Fruit fly (Drosophila melanogaster): ENCODE results near the gene Top1.

Top1 gene

DNA sequence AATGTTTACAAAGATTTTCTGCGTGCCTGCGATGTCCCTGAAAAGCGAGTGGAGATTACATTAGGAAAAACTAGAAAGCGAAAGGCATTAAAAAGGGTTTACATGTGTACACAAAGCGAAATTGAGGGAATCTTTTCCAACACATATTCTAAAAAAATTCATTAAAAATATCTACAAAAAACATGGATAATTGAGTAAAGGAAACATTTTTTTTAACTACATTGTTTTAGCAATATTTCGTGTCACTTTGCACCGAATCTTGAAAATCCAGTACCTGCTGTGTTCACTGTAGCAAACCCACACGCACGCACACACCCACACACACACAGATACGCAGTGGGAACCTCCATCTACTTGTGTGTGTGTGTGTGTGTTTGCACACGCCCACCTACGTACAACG lies 15.1 kb upstream of the Top1 start (continued):
- TF ChIP-seq lmd (GFP tag; IDR thresholded peaks at IDR 0.05) = peak; percentile 48; the same call in 1 of the 2 replicates

DNA sequence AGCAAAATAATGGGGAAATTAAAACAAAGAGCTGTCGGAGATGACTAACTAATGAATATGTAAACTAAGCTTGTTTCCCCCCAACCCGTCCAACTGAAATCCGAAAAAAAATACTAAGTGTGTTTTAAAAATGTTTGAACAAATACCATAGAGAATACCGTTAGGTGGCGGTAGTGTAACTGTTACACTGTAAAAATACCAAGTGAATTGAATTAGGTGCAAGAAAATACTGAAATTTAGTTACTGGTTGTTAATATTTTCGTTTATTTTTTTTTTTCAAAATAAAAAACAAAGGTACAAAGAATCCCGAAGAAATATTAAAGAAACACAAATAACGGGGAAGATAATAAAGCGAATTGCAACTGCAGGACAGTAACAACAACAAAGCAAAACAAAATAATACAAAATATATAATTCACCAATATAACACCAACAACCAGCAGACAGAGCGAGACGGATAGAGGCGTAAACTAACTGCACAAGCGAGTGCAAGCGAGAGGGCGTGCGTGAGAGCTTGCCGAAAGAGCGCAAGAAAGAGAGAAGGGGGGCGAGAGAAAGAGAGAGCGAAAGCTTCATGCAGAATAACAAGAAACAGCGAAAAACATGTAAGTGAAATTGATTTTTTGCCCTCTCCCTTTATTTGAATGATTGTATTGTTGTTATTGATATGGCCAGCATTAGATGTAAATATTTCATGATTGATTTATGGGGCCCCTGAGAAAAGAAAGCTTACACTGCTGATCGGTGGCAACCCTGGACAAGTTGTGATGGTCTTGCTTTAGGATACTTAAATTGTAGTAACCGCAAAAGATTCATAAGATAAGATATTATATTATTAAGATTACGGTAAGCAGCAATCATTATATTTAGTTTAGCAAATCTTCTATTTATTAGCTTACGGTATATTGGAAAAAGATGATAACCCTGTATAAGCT lies 13.0 kb upstream of the Top1 start:
- TF ChIP-seq vvl (GFP tag; IDR thresholded peaks at IDR 0.05) (0 out of 2 replicates have a peak, but pooled peaks have one; percentile 23), lilli (GFP tag; optimal IDR thresholded peaks at IDR 0.05) (no peak), pan (optimal IDR thresholded peaks at IDR 0.05) (no peak), pan (GFP tag; optimal IDR thresholded peaks at IDR 0.05 in 1 of 2, IDR thresholded peaks at IDR 0.05 in 1 of 2) (peak in 1 of 2 experiments; percentile 17), hb (GFP tag; IDR thresholded peaks at IDR 0.05; ENCODE audit: partially characterized antibody) (no peak), CG8359 (GFP tag; optimal IDR thresholded peaks at IDR 0.05; ENCODE audit: borderline replicate concordance) (no peak), dysf (GFP tag; IDR thresholded peaks at IDR 0.05) (0 out of 3 replicates have a peak, but pooled peaks have one; percentile 23), Blimp-1 (GFP tag; optimal IDR thresholded peaks at IDR 0.05) (no peak), Gsc (GFP tag; IDR thresholded peaks at IDR 0.05) (no peak), ham (GFP tag; IDR thresholded peaks at IDR 0.05) (no peak), gfzf (GFP tag; optimal IDR thresholded peaks at IDR 0.05) (peak; percentile 9), CG15269 (tag; optimal IDR thresholded peaks at IDR 0.05) (no peak), grn (GFP tag; optimal IDR thresholded peaks at IDR 0.05) (no peak), CG1647 (GFP tag; optimal IDR thresholded peaks at IDR 0.05) (no peak), Aef1 (GFP tag; IDR thresholded peaks at IDR 0.05) (peak; percentile 71), abd-A (tag; optimal IDR thresholded peaks at IDR 0.05) (peak; percentile 42), Nf-YC (tag; optimal IDR thresholded peaks at IDR 0.05) (peak; percentile 20), CG3163 (GFP tag; optimal IDR thresholded peaks at IDR 0.05) (peak; percentile 57), row (GFP tag; IDR thresholded peaks at IDR 0.05) (peak; percentile 30; the same call in 1 of the 3 replicates), Med (GFP tag) (peak; percentile 75), nom (GFP tag; optimal IDR thresholded peaks at IDR 0.05) (peak; percentile 42), tap (tag; optimal IDR thresholded peaks at IDR 0.05) (no peak), CG18476 (GFP tag; optimal IDR thresholded peaks at IDR 0.05) (no peak), ATbp (GFP tag; optimal IDR thresholded peaks at IDR 0.05) (no peak), CG1832 (GFP tag; optimal IDR thresholded peaks at IDR 0.05) (peak; percentile 71), gro (GFP tag; optimal IDR thresholded peaks at IDR 0.05) (peak; percentile 35), CG13287 (GFP tag; IDR thresholded peaks at IDR 0.05; ENCODE audit: partially characterized antibody) (peak; percentile 8; the same call in 1 of the 2 replicates), Sox102F (GFP tag; optimal IDR thresholded peaks at IDR 0.05) (peak; percentile 30), Dref (GFP tag; IDR thresholded peaks at IDR 0.05) (no peak), CG13123 (GFP tag; optimal IDR thresholded peaks at IDR 0.05) (no peak), CG4360 (GFP tag; IDR thresholded peaks at IDR 0.05) (peak; percentile 55), luna (GFP tag; optimal IDR thresholded peaks at IDR 0.05) (no peak), chinmo (GFP tag; IDR thresholded peaks at IDR 0.05; ENCODE audit: partially characterized antibody) (peak; percentile 84; the same call in 2 of the 4 replicates), Deaf1 (tag; optimal IDR thresholded peaks at IDR 0.05) (peak; percentile 20), gem (tag; optimal IDR thresholded peaks at IDR 0.05) (peak; percentile 12), CG10431 (GFP tag; optimal IDR thresholded peaks at IDR 0.05) (no peak), CTCF (GFP tag; optimal IDR thresholded peaks at IDR 0.05) (peak; percentile 72), CG4328 (GFP tag; optimal IDR thresholded peaks at IDR 0.05) (no peak), dati (GFP tag; IDR thresholded peaks at IDR 0.05) (no peak), exex (tag; optimal IDR thresholded peaks at IDR 0.05) (peak; percentile 12), ftz-f1 (GFP tag; optimal IDR thresholded peaks at IDR 0.05) (peak; percentile 12), CG8944 (GFP tag; optimal IDR thresholded peaks at IDR 0.05) (no peak), mirr (GFP tag; optimal IDR thresholded peaks at IDR 0.05) (peak; percentile 24), crol (GFP tag; IDR thresholded peaks at IDR 0.05) (peak; percentile 62), CG30403 (GFP tag; optimal IDR thresholded peaks at IDR 0.05) (peak; percentile 0)
